Worm (Caenorhabditis elegans) whole organism, mixed stage, embryonic: Measurements from ENCODE around the gene gst-36.

Experiments
- ceh-83 ChIP-seq: fragments of 200-800 bp; sonication (Bioruptor generic); optimal IDR thresholded peaks from 2 replicates; lab custom pipeline; 2018; ENCODE audit warnings: mild to moderate bottlenecking, missing genetic modification characterization, missing compliant biosample characterization
- lin-13 ChIP-seq: fragments of 150-350 bp; optimal IDR thresholded peaks from 2 replicates; lab custom pipeline; 2014; ENCODE audit warnings: missing biosample characterization, missing genetic modification characterization
- lsy-2 ChIP-seq: fragments of 150-350 bp; optimal IDR thresholded peaks from 2 replicates; lab custom pipeline; 2014; ENCODE audit warnings: missing biosample characterization, missing genetic modification characterization
- nhr-12 ChIP-seq: fragments of 150-350 bp; optimal IDR thresholded peaks from 2 replicates; lab custom pipeline; 2014; ENCODE audit warnings: missing biosample characterization, missing genetic modification characterization
- nhr-237 ChIP-seq: fragments of 150-350 bp; optimal IDR thresholded peaks from 2 replicates; lab custom pipeline; 2014; ENCODE audit warnings: missing biosample characterization, missing genetic modification characterization
- unc-39 ChIP-seq: fragments of 150-350 bp; optimal IDR thresholded peaks from 2 replicates; lab custom pipeline; 2014; ENCODE audit warnings: missing biosample characterization, missing genetic modification characterization
- unc-62 ChIP-seq: fragments of 150-350 bp; optimal IDR thresholded peaks from 2 replicates; lab custom pipeline; 2014; ENCODE audit warnings: missing biosample characterization, missing genetic modification reagents, missing genetic modification characterization

- TF ChIP-seq nhr-12: no peak
- no peak for TF ChIP-seq nhr-237 (tag; lab: Kevin White, UChicago)
- TF ChIP-seq unc-39 (tag; lab: Kevin White, UChicago): no peak
- TF ChIP-seq lin-13: no peak
- no peak for TF ChIP-seq lsy-2 (tag; lab: Kevin White, UChicago)
- no peak for TF ChIP-seq unc-62
- TF ChIP-seq ceh-83 (GFP tag; lab: Kevin White, UChicago): no peak
Observed at ce11 chrX:9892323-9892722, 29.6 kb upstream of the gst-36 start, which contains the start of gene F21G4.1.
